Worm (Caenorhabditis elegans) whole organism, L4 larva: Measurements from ENCODE around the gene F40G9.17.
A peak's percentile ranks its signal among the peaks of the same experiment; 100 is the strongest.

Experiments used
- F26F4.8 ChIP-seq: fragments of 200-800 bp; sonication (Bioruptor generic); conservative IDR thresholded peaks from 2 replicates; pipeline ENCODE4 v1.3.6; 2022; ENCODE audit warnings: missing genetic modification characterization, missing compliant biosample characterization
- F49E8.2 ChIP-seq: sonication (generic microtip); optimal IDR thresholded peaks from 2 replicates; lab custom pipeline; 2016; ENCODE audit warnings: missing compliant biosample characterization, mild to moderate bottlenecking, missing genetic modification characterization, borderline replicate concordance
- T20F7.1 ChIP-seq: fragments of 200-800 bp; sonication (Bioruptor generic); optimal IDR thresholded peaks from 2 replicates; lab custom pipeline; 2018; ENCODE audit warnings: mild to moderate bottlenecking, missing genetic modification characterization, missing compliant biosample characterization
- Y105C5A.15 ChIP-seq: fragments of 200-800 bp; sonication (Bioruptor generic); IDR thresholded peaks from 2 replicates; pipeline ENCODE4 v1.3.6; 2022; ENCODE audit warnings: missing genetic modification characterization, missing compliant biosample characterization
- Y48G9A.11 ChIP-seq: fragments of 200-800 bp; sonication (Bioruptor generic); IDR thresholded peaks from 2 replicates; pipeline ENCODE4 v1.3.6; 2022; ENCODE audit warnings: missing genetic modification reagents, missing genetic modification characterization, missing compliant biosample characterization
- Y5F2A.4 ChIP-seq: fragments of 200-800 bp; sonication (Bioruptor generic); optimal IDR thresholded peaks from 2 replicates; lab custom pipeline; 2018; ENCODE audit warnings: mild to moderate bottlenecking, missing genetic modification characterization, missing compliant biosample characterization
- Y75B8A.6 ChIP-seq: fragments of 200-800 bp; sonication (Bioruptor generic); IDR thresholded peaks from 2 replicates; pipeline ENCODE4 v1.3.6; 2022; ENCODE audit warnings: missing genetic modification reagents, missing genetic modification characterization, missing compliant biosample characterization
- aha-1 ChIP-seq: fragments of 150-350 bp; peaks from one replicate; lab custom pipeline; 2014; ENCODE audit warnings: missing biosample characterization, missing genetic modification characterization
- aly-2 ChIP-seq: sonication (generic microtip); optimal IDR thresholded peaks from 2 replicates; lab custom pipeline; 2018; ENCODE audit warnings: missing biosample characterization, missing genetic modification characterization
- ama-1 ChIP-seq: fragments of 150-350 bp; optimal IDR thresholded peaks from 2 replicates; lab custom pipeline; 2014; ENCODE audit warnings: inconsistent platforms, mixed read lengths
- arid-1 ChIP-seq: fragments of 200-800 bp; sonication (Bioruptor generic); conservative IDR thresholded peaks from 2 replicates; pipeline ENCODE4 v1.3.6; 2022; ENCODE audit warnings: missing genetic modification reagents, missing genetic modification characterization, missing compliant biosample characterization
- attf-4 ChIP-seq: sonication (generic microtip); optimal IDR thresholded peaks from 3 replicates; lab custom pipeline; 2017; ENCODE audit warnings: missing biosample characterization, missing genetic modification characterization
- ceh-28 ChIP-seq: fragments of 150-350 bp; optimal IDR thresholded peaks from 2 replicates; lab custom pipeline; 2014; ENCODE audit warnings: missing biosample characterization, missing genetic modification reagents, missing genetic modification characterization
- ceh-44 ChIP-seq: fragments of 200-800 bp; sonication (Bioruptor generic); IDR thresholded peaks from 2 replicates; pipeline ENCODE4 v1.3.6; 2022; ENCODE audit warnings: missing genetic modification reagents, missing genetic modification characterization, missing compliant biosample characterization
- daf-16 ChIP-seq, 3 experiments: sonication (generic microtip); optimal IDR thresholded peaks; 2 replicates each; lab custom pipeline; 2016 to 2017; ENCODE audit warnings: missing genetic modification characterization in 3 of 3, missing genetic modification reagents in 3 of 3, mild to moderate bottlenecking in 2 of 3, missing compliant biosample characterization in 2 of 3, missing biosample characterization in 1 of 3, moderate library complexity in 1 of 3
- daf-8 ChIP-seq: fragments of 200-800 bp; sonication (Bioruptor generic); IDR thresholded peaks from 2 replicates; pipeline ENCODE4 v1.3.6; 2022; ENCODE audit warnings: missing genetic modification characterization, missing compliant biosample characterization
- dmd-6 ChIP-seq: fragments of 200-800 bp; sonication (Bioruptor generic); IDR thresholded peaks from 2 replicates; pipeline ENCODE4 v1.3.6; 2022; ENCODE audit warnings: missing genetic modification reagents, missing genetic modification characterization, missing compliant biosample characterization
- egl-27 ChIP-seq: sonication (generic microtip); optimal IDR thresholded peaks from 3 replicates; lab custom pipeline; 2017; ENCODE audit warnings: missing biosample characterization, missing genetic modification reagents, missing genetic modification characterization
- hlh-30 ChIP-seq: sonication (generic microtip); optimal IDR thresholded peaks from 2 replicates; lab custom pipeline; 2017; ENCODE audit warnings: antibody characterized with exemption, mild to moderate bottlenecking, missing genetic modification characterization, missing compliant biosample characterization; ENCODE audit not compliant: insufficient read depth
- lin-29 ChIP-seq: fragments of 200-800 bp; sonication (Bioruptor generic); IDR thresholded peaks from 2 replicates; pipeline ENCODE4 v1.3.6; 2022; ENCODE audit warnings: missing genetic modification reagents, missing genetic modification characterization, missing compliant biosample characterization
- lin-39 ChIP-seq: fragments of 150-350 bp; optimal IDR thresholded peaks from 2 replicates; lab custom pipeline; 2014; ENCODE audit warnings: missing biosample characterization, missing genetic modification reagents, missing genetic modification characterization
- lir-3 ChIP-seq: sonication (generic microtip); optimal IDR thresholded peaks from 2 replicates; lab custom pipeline; 2016; ENCODE audit warnings: mild to moderate bottlenecking, missing genetic modification characterization, missing compliant biosample characterization
- lsy-2 ChIP-seq, 2 experiments: fragments of 150-350 bp in 1 of 2; sonication (generic microtip) in 1 of 2; optimal IDR thresholded peaks; 2 replicates each; lab custom pipeline; 2014 to 2017; ENCODE audit warnings: missing biosample characterization in 2 of 2, missing genetic modification characterization in 2 of 2
- madf-5 ChIP-seq, 2 experiments: fragments of 200-800 bp; sonication (Bioruptor generic); IDR thresholded peaks; 2 replicates each; pipeline ENCODE4 v1.3.6; 2022; ENCODE audit warnings: missing compliant biosample characterization in 2 of 2, missing genetic modification characterization in 2 of 2
- mes-2 ChIP-seq: sonication (generic microtip); optimal IDR thresholded peaks from 2 replicates; lab custom pipeline; 2016; ENCODE audit warnings: missing genotype, mild to moderate bottlenecking, missing genetic modification characterization, missing compliant biosample characterization; ENCODE audit not compliant: poor library complexity, severe bottlenecking
- nhr-111 ChIP-seq: fragments of 200-800 bp; sonication (Bioruptor generic); optimal IDR thresholded peaks from 2 replicates; lab custom pipeline; 2018; ENCODE audit warnings: mild to moderate bottlenecking, missing genetic modification characterization, missing compliant biosample characterization
- nhr-237 ChIP-seq: sonication (generic microtip); optimal IDR thresholded peaks from 2 replicates; lab custom pipeline; 2017; ENCODE audit warnings: missing biosample characterization, missing genetic modification characterization
- nhr-25 ChIP-seq: sonication (generic microtip); optimal IDR thresholded peaks from 2 replicates; lab custom pipeline; 2017; ENCODE audit warnings: missing genetic modification characterization, mild to moderate bottlenecking, missing compliant biosample characterization, antibody characterized with exemption, moderate library complexity, borderline replicate concordance; ENCODE audit not compliant: insufficient read depth
- nhr-28 ChIP-seq: fragments of 150-350 bp; optimal IDR thresholded peaks from 2 replicates; lab custom pipeline; 2014; ENCODE audit warnings: missing biosample characterization, missing genetic modification characterization
- nhr-41 ChIP-seq: fragments of 200-800 bp; sonication (Bioruptor generic); IDR thresholded peaks from 2 replicates; pipeline ENCODE4 v1.3.6; 2022; ENCODE audit warnings: missing genetic modification reagents, missing genetic modification characterization, missing compliant biosample characterization
- nhr-42 ChIP-seq: fragments of 200-800 bp; sonication (Bioruptor generic); IDR thresholded peaks from 2 replicates; pipeline ENCODE4 v1.3.6; 2022; ENCODE audit warnings: missing genetic modification characterization, missing compliant biosample characterization
- rbr-2 ChIP-seq: sonication (generic microtip); optimal IDR thresholded peaks from 2 replicates; lab custom pipeline; 2016; ENCODE audit warnings: missing genotype, missing genetic modification characterization, missing compliant biosample characterization
- snpc-4 ChIP-seq: fragments of 150-350 bp; optimal IDR thresholded peaks from 2 replicates; lab custom pipeline; 2014; ENCODE audit warnings: missing biosample characterization, missing genetic modification characterization
- spr-3 ChIP-seq: fragments of 200-800 bp; sonication (Bioruptor generic); optimal IDR thresholded peaks from 2 replicates; lab custom pipeline; 2018; ENCODE audit warnings: mild to moderate bottlenecking, missing genetic modification characterization, missing compliant biosample characterization
- unc-62 ChIP-seq, 3 experiments: fragments of 150-350 bp in 1 of 3; sonication (generic microtip); optimal IDR thresholded peaks in 2 of 3; peaks in 1 of 3; 1 replicate in 1 of 3; 2 replicates in 2 of 3; lab custom pipeline; 2014 to 2017; ENCODE audit warnings: missing biosample characterization in 3 of 3, missing genetic modification characterization in 3 of 3, missing genetic modification reagents in 3 of 3, missing genotype in 1 of 3
- ztf-7 ChIP-seq: fragments of 150-350 bp; optimal IDR thresholded peaks from 2 replicates; lab custom pipeline; 2014; ENCODE audit warnings: missing biosample characterization, missing genetic modification characterization

Gene F40G9.17

DNA sequence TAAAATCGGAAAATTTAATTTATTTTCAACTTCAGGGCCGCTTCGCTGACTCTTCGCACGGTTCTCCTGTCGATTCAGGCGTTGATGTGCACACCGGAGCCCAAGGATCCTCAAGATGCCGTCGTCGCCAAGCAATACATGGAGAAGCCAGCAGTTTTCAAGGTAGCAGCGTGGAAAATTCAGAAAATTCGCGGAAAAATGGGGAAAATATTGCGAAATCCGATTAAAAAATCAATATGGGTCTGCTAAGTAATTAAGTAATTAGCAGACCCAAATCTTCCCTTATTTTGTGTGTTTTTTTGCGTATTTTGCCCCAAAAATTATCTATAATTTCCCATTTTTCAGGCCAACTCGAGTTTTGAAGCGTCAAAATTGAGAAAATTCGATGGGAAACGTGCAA is 5.0 kb upstream of the F40G9.17 start:
- TF ChIP-seq egl-27 (tag; lab: Kevin White, UChicago) (no peak), aha-1 (tag; lab: Kevin White, UChicago) (peak; percentile 79)

DNA sequence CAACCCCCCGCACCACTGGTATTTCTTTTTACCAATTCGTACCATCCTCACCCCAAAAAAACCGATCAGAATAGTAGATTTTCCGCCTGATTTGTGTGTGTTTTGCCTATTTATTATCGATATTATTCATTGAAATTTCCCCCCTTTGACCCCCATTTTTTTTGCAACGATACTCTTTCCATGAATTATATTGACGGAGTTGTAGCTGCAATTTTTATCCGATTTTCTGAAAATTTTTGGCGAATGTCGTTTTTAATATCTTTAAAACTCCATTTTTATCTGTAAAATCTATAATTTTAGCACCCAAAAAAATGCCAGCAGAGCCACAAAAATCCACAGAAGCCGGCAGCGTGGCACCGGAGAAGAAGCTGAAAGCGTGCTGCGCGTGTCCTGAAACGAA is 3.6 kb upstream of the F40G9.17 start, which contains the start of gene cox-17:
TSS of gene cox-17 (plus strand) at position 301 of the 400 bp plus-strand sequence.
- TF ChIP-seq daf-16 (GFP tag; optimal IDR thresholded peaks at IDR 0.05; lab: Kevin White, UChicago), result no peak
- no peak for TF ChIP-seq daf-16 (tag; optimal IDR thresholded peaks at IDR 0.05; lab: Kevin White, UChicago)
- TF ChIP-seq lir-3 (tag; lab: Kevin White, UChicago), result no peak
- peak; percentile 12; the same call in 1 of the 2 replicates for TF ChIP-seq nhr-42 (GFP tag; lab: Robert Waterston, UW)

DNA sequence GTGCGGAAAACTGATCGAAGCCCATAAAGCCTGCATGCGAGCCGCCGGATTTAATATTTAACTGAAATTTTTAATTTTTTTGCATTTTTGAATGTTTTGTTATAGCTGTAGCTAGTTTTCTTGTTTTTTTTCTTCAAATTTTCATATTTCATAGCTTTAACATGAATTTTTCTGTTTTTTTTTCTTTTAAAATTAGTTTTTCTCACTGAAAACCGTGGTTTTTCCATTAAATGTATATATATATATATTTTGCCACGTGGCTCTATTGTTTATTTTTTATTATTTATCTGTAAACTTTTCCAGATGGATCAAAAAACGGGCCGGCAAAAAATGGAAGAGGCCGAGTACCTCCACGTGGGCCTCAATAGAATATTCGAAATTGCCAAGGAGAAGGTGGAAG is 2.5 kb upstream of the F40G9.17 start, which contains the start of gene sec-20:
TSS of gene sec-20 (plus strand) at position 301 of the 400 bp plus-strand sequence.
- TF ChIP-seq F49E8.2 (no peak), hlh-30 (tag; lab: Kevin White, UChicago) (no peak), dmd-6 (GFP tag; lab: Robert Waterston, UW) (no peak), nhr-111 (GFP tag; lab: Kevin White, UChicago) (no peak), aly-2 (tag; lab: Kevin White, UChicago) (no peak), arid-1 (GFP tag; lab: Robert Waterston, UW) (no peak), Y75B8A.6 (GFP tag; lab: Robert Waterston, UW) (no peak), snpc-4 (tag; lab: Kevin White, UChicago) (no peak), Y105C5A.15 (GFP tag; lab: Robert Waterston, UW) (no peak), ztf-7 (tag; lab: Kevin White, UChicago) (no peak), nhr-25 (tag; lab: Kevin White, UChicago) (no peak), Y48G9A.11 (no peak), ama-1 (lab: Kevin White, UChicago) (no peak), lin-29 (no peak)

DNA sequence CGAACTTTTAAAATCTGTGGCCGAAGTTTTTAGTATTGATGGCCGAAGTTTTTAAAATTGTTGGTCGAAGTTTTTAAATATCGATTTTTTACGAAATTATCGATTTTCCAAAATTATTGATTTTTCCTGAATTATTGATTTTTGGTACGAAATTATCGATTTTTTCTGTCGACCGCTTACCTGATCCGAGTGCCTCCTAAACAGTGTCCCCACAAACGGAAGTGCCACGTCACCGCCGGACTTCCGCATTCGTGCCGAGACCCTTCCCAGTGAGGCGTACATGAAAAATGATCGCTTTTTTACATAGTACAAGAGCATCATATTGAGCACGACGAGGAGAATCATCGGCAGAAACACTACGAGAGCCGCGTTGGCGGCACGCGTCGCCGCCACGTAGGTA is 9.7 kb downstream of the F40G9.17 start:
- TF ChIP-seq unc-62 (GFP tag; optimal IDR thresholded peaks at IDR 0.05 in 1 of 2; lab: Kevin White, UChicago), result peak in 1 of 2 experiments; percentile 53
- TF ChIP-seq unc-62 (tag; optimal IDR thresholded peaks at IDR 0.05; lab: Kevin White, UChicago), result no peak
- peak; percentile 98 for TF ChIP-seq ceh-28
- no peak for TF ChIP-seq Y75B8A.6 (GFP tag; lab: Robert Waterston, UW)

DNA sequence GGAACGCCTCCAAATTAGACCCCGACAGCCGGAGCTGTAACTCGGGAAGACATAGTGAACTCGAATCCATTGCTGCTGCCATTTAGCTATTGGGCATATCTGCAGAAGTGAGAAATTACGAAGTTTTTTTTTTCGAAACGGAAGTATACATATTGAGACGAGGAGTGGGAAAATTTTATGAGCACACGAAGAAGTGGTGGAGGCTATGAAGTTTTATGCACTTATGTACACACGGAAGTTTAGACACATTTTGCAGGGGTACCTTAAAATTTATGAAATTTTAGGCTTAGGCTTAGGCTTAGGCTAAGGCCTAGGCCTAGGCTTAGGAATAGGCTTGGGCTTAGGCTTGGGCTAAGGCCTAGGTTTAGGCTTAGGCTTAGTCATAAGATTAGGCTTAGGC is 12.8 kb downstream of the F40G9.17 start, which contains the start of gene W10C4.1:
TSS of gene W10C4.1 (minus strand) at position 101 of the 400 bp plus-strand sequence.
- TF ChIP-seq F49E8.2 (no peak), mes-2 (tag; lab: Kevin White, UChicago) (no peak), lin-39 (tag; lab: Kevin White, UChicago) (no peak), T20F7.1 (no peak), spr-3 (GFP tag; lab: Kevin White, UChicago) (no peak), unc-62 (GFP tag; optimal IDR thresholded peaks at IDR 0.05 in 1 of 2; lab: Kevin White, UChicago) (no peak), unc-62 (tag; optimal IDR thresholded peaks at IDR 0.05; lab: Kevin White, UChicago) (no peak), madf-5 (GFP tag; IDR thresholded peaks at IDR 0.05; lab: Robert Waterston, UW) (no peak), Y5F2A.4 (GFP tag; lab: Kevin White, UChicago) (no peak), nhr-28 (tag; lab: Kevin White, UChicago) (no peak), nhr-237 (no peak), lsy-2 (tag; optimal IDR thresholded peaks at IDR 0.05; lab: Kevin White, UChicago) (no peak), daf-8 (GFP tag; lab: Robert Waterston, UW) (no peak), ceh-28 (no peak), attf-4 (tag; lab: Kevin White, UChicago) (no peak), rbr-2 (tag; lab: Kevin White, UChicago) (no peak), F26F4.8 (no peak), egl-27 (tag; lab: Kevin White, UChicago) (no peak), ceh-44 (GFP tag; lab: Robert Waterston, UW) (no peak), nhr-41 (GFP tag; lab: Robert Waterston, UW) (no peak)
